Fruit fly (Drosophila melanogaster): ENCODE results near the gene Rpn12R.

dm6 chr3L:15007271-15007948 lies 35.0 kb downstream of the Rpn12R start:
- TF ChIP-seq maf-S (GFP tag; optimal IDR thresholded peaks at IDR 0.05) (no peak), vfl (GFP tag; optimal IDR thresholded peaks at IDR 0.05) (no peak), Dref (GFP tag; IDR thresholded peaks at IDR 0.05) (no peak), Poxn (GFP tag; IDR thresholded peaks at IDR 0.05) (no peak), ATbp (GFP tag; optimal IDR thresholded peaks at IDR 0.05) (no peak), Lpt (GFP tag; optimal IDR thresholded peaks at IDR 0.05) (no peak), Hand (GFP tag; optimal IDR thresholded peaks at IDR 0.05) (no peak), CG6854 (GFP tag; optimal IDR thresholded peaks at IDR 0.05) (no peak), jigr1 (GFP tag; IDR thresholded peaks at IDR 0.05) (no peak), shn (GFP tag; optimal IDR thresholded peaks at IDR 0.05) (no peak), Doc3 (GFP tag; IDR thresholded peaks at IDR 0.05; ENCODE audit: partially characterized antibody) (no peak), gcm2 (GFP tag; optimal IDR thresholded peaks at IDR 0.05) (no peak), amos (GFP tag; IDR thresholded peaks at IDR 0.05; ENCODE audit: partially characterized antibody) (no peak), dimm (GFP tag; IDR thresholded peaks at IDR 0.05) (no peak)
